Fruit fly (Drosophila melanogaster): ENCODE data around the gene mura.

Gene mura

DNA sequence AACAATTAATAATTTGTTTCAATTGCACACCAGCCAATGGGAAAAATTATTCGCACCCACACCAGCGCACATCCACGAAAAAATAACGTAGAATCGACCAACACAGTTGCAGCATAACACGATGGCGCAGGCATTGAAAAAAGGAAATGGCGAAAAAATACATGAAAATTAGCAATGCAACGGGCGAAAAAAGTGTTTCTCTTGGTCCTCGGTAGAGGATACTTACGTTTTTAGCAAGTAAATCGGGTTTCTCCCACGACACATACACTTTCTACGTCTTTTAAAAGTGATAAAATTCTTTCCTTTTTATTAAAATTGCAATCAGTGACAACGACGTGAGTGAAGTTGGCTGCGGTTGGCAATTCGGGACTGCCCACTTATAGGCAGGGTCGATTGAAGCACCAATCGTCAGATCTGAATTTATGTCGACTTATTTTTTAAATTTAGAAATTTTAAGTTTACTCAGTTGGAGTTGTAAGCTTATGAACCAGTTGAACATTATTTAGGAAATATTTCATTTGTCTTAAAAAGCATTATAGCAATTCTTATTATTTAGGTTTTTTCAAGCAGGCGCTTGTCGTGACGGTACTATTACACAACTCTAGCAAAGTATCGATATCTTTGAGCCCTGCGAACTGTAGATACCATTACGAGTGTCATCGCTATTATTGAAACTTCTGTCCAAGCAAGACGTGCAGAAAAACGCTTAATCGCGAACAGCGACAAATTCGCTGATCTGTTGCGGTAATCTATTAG is 26.0 kb upstream of the mura start, which contains the start of the genes Kap-alpha3 and Son (continued):
- TF ChIP-seq CG33557 (GFP tag; optimal IDR thresholded peaks at IDR 0.05) (peak; percentile 95), Chrac-16 (GFP tag; optimal IDR thresholded peaks at IDR 0.05) (peak; percentile 88), CG7357 (GFP tag; IDR thresholded peaks at IDR 0.05) (peak; percentile 71), pzg (GFP tag; optimal IDR thresholded peaks at IDR 0.05) (peak; percentile 86), PHDP (tag; optimal IDR thresholded peaks at IDR 0.05) (peak; percentile 86), Kr (GFP tag; optimal IDR thresholded peaks at IDR 0.05) (peak; percentile 23), fru (optimal IDR thresholded peaks at IDR 0.05) (no peak), aop (GFP tag; IDR thresholded peaks at IDR 0.05) (no peak), CG6254 (GFP tag; optimal IDR thresholded peaks at IDR 0.05) (peak; percentile 73), CG14441 (GFP tag; IDR thresholded peaks at IDR 0.05) (peak; percentile 87), CG42726 (GFP tag; IDR thresholded peaks at IDR 0.05; ENCODE audit: partially characterized antibody) (peak; percentile 65), Dek (tag; optimal IDR thresholded peaks at IDR 0.05) (peak; percentile 87), CG1603 (tag; optimal IDR thresholded peaks at IDR 0.05) (peak; percentile 73), CG30403 (GFP tag; optimal IDR thresholded peaks at IDR 0.05) (peak; percentile 94), sim (GFP tag; IDR thresholded peaks at IDR 0.05) (peak; percentile 58)

DNA sequence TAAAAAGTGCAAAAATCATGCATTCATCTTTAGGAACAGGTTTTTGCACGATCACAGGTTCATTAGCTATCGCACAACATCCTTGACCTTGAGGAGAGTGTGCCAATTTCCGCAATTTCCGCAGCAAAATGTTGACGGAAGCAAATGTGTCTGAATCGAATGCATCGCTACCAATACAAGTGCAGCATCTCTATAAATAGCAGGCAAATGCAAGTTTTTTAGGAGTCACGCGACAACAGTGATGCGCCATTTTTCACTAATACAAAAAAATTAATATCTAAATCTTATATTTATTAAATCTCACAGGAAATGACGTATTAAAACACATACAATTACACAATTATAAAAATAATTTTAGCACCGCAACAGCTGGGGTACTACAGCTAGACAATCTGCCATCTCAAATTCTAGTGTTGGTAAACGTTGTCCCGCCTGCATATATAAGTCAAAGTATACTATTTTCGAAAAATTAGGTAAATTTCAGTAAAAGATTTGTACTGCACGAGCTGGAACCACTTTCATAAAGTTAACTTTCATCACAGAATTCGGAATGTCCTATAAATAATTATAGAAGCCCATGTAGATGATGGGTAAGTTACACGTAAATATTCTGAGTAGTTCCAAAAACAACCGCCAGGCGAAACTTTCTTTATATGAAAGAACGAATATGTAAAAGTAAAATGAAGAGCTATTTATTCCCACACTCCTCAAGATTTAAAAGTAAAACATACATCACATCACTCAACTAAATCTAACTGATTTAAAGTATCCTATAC is 22.4 kb upstream of the mura start, which contains the start of gene CG9399:
Gene CG9399 (minus strand): TSS at position 400 of the 776 bp plus-strand sequence.
- TF ChIP-seq CG31365 (tag; optimal IDR thresholded peaks at IDR 0.05) (peak; percentile 64), CG8281 (tag; optimal IDR thresholded peaks at IDR 0.05) (peak; percentile 84), oc (tag; optimal IDR thresholded peaks at IDR 0.05) (peak; percentile 97), CrebB (tag; optimal IDR thresholded peaks at IDR 0.05) (peak; percentile 94), jigr1 (GFP tag; IDR thresholded peaks at IDR 0.05) (peak; percentile 93), Atf-2 (GFP tag; optimal IDR thresholded peaks at IDR 0.05) (peak; percentile 91), ato (GFP tag; IDR thresholded peaks at IDR 0.05; ENCODE audit: partially characterized antibody) (no peak), CG13424 (tag; optimal IDR thresholded peaks at IDR 0.05) (peak; percentile 97), CG17829 (tag; optimal IDR thresholded peaks at IDR 0.05) (peak; percentile 98), NfI (GFP tag; optimal IDR thresholded peaks at IDR 0.05) (peak; percentile 97), zfh2 (GFP tag; optimal IDR thresholded peaks at IDR 0.05) (peak; percentile 94), slou (GFP tag; optimal IDR thresholded peaks at IDR 0.05) (peak; percentile 84), rib (GFP tag; IDR thresholded peaks at IDR 0.05) (peak; percentile 88), Hr3 (GFP tag; optimal IDR thresholded peaks at IDR 0.05) (peak; percentile 98), PHDP (tag; optimal IDR thresholded peaks at IDR 0.05) (peak; percentile 97), ssp (GFP tag; IDR thresholded peaks at IDR 0.05) (peak; percentile 93), luna (GFP tag; optimal IDR thresholded peaks at IDR 0.05) (peak; percentile 77), kni (GFP tag; optimal IDR thresholded peaks at IDR 0.05) (peak; percentile 79), Myb (GFP tag; optimal IDR thresholded peaks at IDR 0.05) (peak; percentile 67), cas (GFP tag; IDR thresholded peaks at IDR 0.05) (peak; percentile 95), gcm (GFP tag; optimal IDR thresholded peaks at IDR 0.05) (peak; percentile 98), phol (tag; optimal IDR thresholded peaks at IDR 0.05) (peak; percentile 97), C15 (GFP tag; IDR thresholded peaks at IDR 0.05) (peak; percentile 96), lilli (GFP tag; optimal IDR thresholded peaks at IDR 0.05) (peak; percentile 98), CG32532 (GFP tag; IDR thresholded peaks at IDR 0.05) (peak; percentile 96), CG15601 (tag; optimal IDR thresholded peaks at IDR 0.05) (peak; percentile 96), CG14710 (tag; optimal IDR thresholded peaks at IDR 0.05) (peak; percentile 97), CG13123 (GFP tag; optimal IDR thresholded peaks at IDR 0.05) (peak; percentile 95), Blimp-1 (GFP tag; optimal IDR thresholded peaks at IDR 0.05) (peak; percentile 95), sob (GFP tag; IDR thresholded peaks at IDR 0.05) (peak; percentile 98), Nf-YB (GFP tag; optimal IDR thresholded peaks at IDR 0.05) (peak; percentile 86), repo (GFP tag; optimal IDR thresholded peaks at IDR 0.05) (peak; percentile 84), CG17186 (GFP tag; optimal IDR thresholded peaks at IDR 0.05) (peak; percentile 86)
